Fruit fly (Drosophila melanogaster) whole organism, embryonic: ENCODE measurements around the gene Lon.

Source experiments
- Dip2 ChIP-seq: fragments of 200-800 bp; sonication (Bioruptor generic); IDR thresholded peaks from 2 replicates; pipeline ENCODE4 v1.3.6; 2022; ENCODE audit warnings: missing biosample characterization, missing genetic modification characterization
- btn ChIP-seq: fragments of 200-800 bp; sonication (Bioruptor generic); optimal IDR thresholded peaks from 2 replicates; lab custom pipeline; 2016; ENCODE audit warnings: missing biosample characterization, missing genetic modification characterization
- lola ChIP-seq, 3 experiments: fragments of >200 bp in 2 of 3; fragments of 200-800 bp in 1 of 3; sonication (Bioruptor generic) in 1 of 3; optimal IDR thresholded peaks; 2 replicates each; lab custom pipeline; 2017 to 2019; ENCODE audit warnings: missing biosample characterization in 3 of 3, missing genetic modification characterization in 3 of 3, mild to moderate bottlenecking in 1 of 3, moderate library complexity in 1 of 3
- p53 ChIP-seq: fragments of 200-800 bp; sonication (Bioruptor generic); optimal IDR thresholded peaks from 2 replicates; lab custom pipeline; 2016; ENCODE audit warnings: missing biosample characterization, missing genetic modification characterization
- phol ChIP-seq: fragments of 200-800 bp; sonication (Bioruptor generic); optimal IDR thresholded peaks from 3 replicates; lab custom pipeline; 2018; ENCODE audit warnings: missing biosample characterization, mild to moderate bottlenecking, missing genetic modification characterization, moderate library complexity
- tin ChIP-seq: fragments of 200-800 bp; sonication (Bioruptor generic); optimal IDR thresholded peaks from 3 replicates; lab custom pipeline; 2016; ENCODE audit warnings: missing biosample characterization, missing genetic modification characterization
- tup ChIP-seq: fragments of 200-800 bp; sonication (Bioruptor generic); optimal IDR thresholded peaks from 2 replicates; lab custom pipeline; 2016; ENCODE audit warnings: missing biosample characterization, mild to moderate bottlenecking, missing genetic modification characterization, moderate library complexity
- wek ChIP-seq: fragments of 200-800 bp; sonication (Bioruptor generic); optimal IDR thresholded peaks from 3 replicates; lab custom pipeline; 2018; ENCODE audit warnings: missing biosample characterization, mild to moderate bottlenecking, missing genetic modification characterization, moderate library complexity

DNA sequence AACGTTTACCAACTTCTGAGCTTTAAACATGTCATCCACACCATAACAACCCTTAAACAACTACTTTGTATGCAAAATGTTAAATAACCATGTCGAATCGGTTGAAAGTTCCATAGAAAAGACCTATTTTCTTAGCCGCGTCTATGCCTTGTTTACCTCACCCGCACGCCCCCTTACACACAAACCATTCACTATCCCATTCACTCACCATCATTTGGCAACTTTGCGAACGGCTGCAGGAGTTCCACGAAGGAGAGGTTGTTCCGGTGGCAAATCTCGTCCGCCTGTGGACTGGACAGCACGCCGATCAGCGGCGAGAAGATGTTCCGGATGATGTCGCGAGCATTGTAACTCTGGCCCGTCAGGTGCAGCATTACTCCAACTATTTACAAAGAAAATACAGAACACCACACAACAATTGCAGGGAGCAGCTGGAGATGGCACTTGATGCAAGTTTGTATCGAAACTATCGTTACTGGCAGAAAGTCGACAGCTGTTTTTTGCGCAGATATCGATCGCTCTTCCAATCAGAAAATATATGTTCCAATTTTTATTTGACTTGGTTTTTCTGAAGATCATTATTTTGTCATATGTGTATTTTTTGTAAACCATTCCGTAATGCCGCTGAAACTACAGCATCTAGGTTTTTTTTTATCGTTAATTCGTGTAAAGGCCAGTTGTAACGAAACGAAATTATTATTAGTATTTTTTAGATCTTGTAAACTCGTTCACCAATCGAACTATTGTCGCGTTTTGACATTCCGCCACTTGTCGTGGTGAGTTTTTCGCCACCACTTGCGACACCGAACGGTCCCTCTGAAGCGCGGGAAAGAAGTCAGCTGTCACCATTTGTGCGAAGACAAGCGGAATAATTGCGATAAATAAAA, 6.3 kb upstream of the Lon start, which contains the start of gene asf1:
- TF ChIP-seq tin (GFP tag; lab: Kevin White, UChicago), result peak; percentile 14
- TF ChIP-seq Dip2, result no peak
- no peak for TF ChIP-seq wek
- no peak for TF ChIP-seq p53 (GFP tag; lab: Kevin White, UChicago)
- no peak for TF ChIP-seq lola (GFP tag; optimal IDR thresholded peaks at IDR 0.05; lab: Kevin White, UChicago)
- no peak for TF ChIP-seq tup (GFP tag; lab: Kevin White, UChicago)
- TF ChIP-seq btn, result no peak
- TF ChIP-seq phol (tag; lab: Kevin White, UChicago), result peak; percentile 42
